Worm (Caenorhabditis elegans): ENCODE measurements around the gene vha-8.

DNA sequence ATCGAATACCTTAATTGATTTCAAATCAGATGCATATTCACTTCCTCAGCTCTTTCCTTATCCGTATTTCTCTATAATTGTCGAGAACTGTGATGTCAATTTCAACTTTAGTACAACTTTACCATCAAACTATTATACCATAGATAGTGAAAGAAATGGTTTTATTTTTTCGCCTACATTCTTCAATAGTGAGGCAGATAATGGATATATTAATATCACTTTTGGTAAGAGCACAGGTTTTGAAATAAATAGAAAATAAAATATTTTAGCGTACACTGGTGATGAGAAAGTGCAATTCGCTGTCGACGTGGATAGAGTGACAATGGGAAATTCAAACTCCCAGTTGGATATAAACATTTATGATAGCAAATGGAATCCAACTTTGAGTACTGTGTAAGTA, 41.3 kb downstream of the vha-8 start:
- no peak for TF ChIP-seq lin-11 (tag; optimal IDR thresholded peaks at IDR 0.05)
- TF ChIP-seq nhr-25 (tag; optimal IDR thresholded peaks at IDR 0.05), result no peak
- TF ChIP-seq elt-3 (tag; optimal IDR thresholded peaks at IDR 0.05), result no peak
- TF ChIP-seq snpc-4 (tag; optimal IDR thresholded peaks at IDR 0.05), result no peak
- TF ChIP-seq fos-1 (tag; optimal IDR thresholded peaks at IDR 0.05), result no peak
- no peak for TF ChIP-seq unc-62 (GFP tag; optimal IDR thresholded peaks at IDR 0.05)
- no peak for TF ChIP-seq nhr-6 (tag; optimal IDR thresholded peaks at IDR 0.05)

Data from whole organism, L2 larva.